Worm (Caenorhabditis elegans): ENCODE measurements around the gene B0035.13.
A peak's percentile ranks its signal among the peaks of the same experiment; 100 is the strongest.

B0035.13 gene

ce11 chrIV:11306548-11306947 is at the start of gene B0035.13:
B0035.13 (minus strand) TSS chrIV:11306720.
- TF ChIP-seq fos-1 (tag; optimal IDR thresholded peaks at IDR 0.05) (peak; percentile 10), unc-55 (GFP tag; optimal IDR thresholded peaks at IDR 0.05) (no peak), elt-3 (tag; optimal IDR thresholded peaks at IDR 0.05) (no peak), mbf-1 (tag; optimal IDR thresholded peaks at IDR 0.05) (no peak)

DNA sequence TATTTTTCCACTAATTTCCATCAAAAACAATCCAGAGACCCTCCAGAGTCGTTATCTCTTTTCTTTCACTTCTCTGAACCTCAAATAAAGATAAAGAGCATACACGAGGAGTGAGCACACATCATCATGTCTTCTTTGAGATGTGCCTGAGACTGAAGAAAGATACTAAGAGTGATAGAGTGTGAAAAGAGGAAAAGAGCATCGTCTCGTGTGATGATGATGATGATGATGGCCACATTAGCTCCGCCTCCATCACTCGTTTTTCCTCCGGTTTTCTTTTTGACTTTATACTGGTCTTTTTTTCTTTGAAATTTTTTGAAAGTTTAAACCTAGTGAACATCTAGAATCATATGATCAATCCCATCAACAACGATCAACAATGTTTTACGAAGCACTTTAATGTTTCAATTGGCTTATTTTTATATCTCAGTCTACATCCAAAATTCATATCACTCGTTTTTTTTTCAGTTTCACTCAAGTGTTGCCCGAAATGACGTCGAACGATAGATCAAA is 47.5 kb upstream of the B0035.13 start, which contains the start of gene T01G1.2:
Gene T01G1.2 (plus strand): TSS at position 463 of the 513 bp plus-strand sequence.
- TF ChIP-seq lsy-2 (tag; optimal IDR thresholded peaks at IDR 0.05): peak in 1 of 2 experiments; percentile 60
- peak; percentile 24 for TF ChIP-seq sma-9 (GFP tag; optimal IDR thresholded peaks at IDR 0.05)
- no peak for TF ChIP-seq sma-9 (tag; optimal IDR thresholded peaks at IDR 0.05)
- TF ChIP-seq lin-39 (tag; optimal IDR thresholded peaks at IDR 0.05): no peak
- TF ChIP-seq Y55F3AM.14 (GFP tag; optimal IDR thresholded peaks at IDR 0.05): no peak
- peak; percentile 68 for TF ChIP-seq sem-4 (tag; optimal IDR thresholded peaks at IDR 0.05)
- peak; percentile 76 for TF ChIP-seq nhr-129 (tag; optimal IDR thresholded peaks at IDR 0.05)
- TF ChIP-seq mdl-1 (tag; optimal IDR thresholded peaks at IDR 0.05): peak; percentile 37 to 39
- peak; percentile 33 for TF ChIP-seq F13H6.1 (tag; optimal IDR thresholded peaks at IDR 0.05)
- TF ChIP-seq nhr-25 (tag; optimal IDR thresholded peaks at IDR 0.05): no peak
- peak; percentile 11 for TF ChIP-seq unc-55 (GFP tag; optimal IDR thresholded peaks at IDR 0.05)
- no peak for TF ChIP-seq lin-11 (tag; optimal IDR thresholded peaks at IDR 0.05)
- peak; percentile 60 for TF ChIP-seq C34F6.9 (tag; optimal IDR thresholded peaks at IDR 0.05)
- peak; percentile 32 for TF ChIP-seq crh-2 (tag; optimal IDR thresholded peaks at IDR 0.05)
- peak; percentile 60 for TF ChIP-seq ztf-4 (tag; optimal IDR thresholded peaks at IDR 0.05)

ce11 chrIV:11352768-11353167 is 46.2 kb upstream of the B0035.13 start:
- peak; percentile 8 for TF ChIP-seq F13H6.1 (tag; optimal IDR thresholded peaks at IDR 0.05)
- TF ChIP-seq sma-9 (GFP tag; optimal IDR thresholded peaks at IDR 0.05): no peak
- TF ChIP-seq sma-9 (tag; optimal IDR thresholded peaks at IDR 0.05): no peak
- TF ChIP-seq nhr-129 (tag; optimal IDR thresholded peaks at IDR 0.05): peak; percentile 12
- TF ChIP-seq ceh-82 (tag; optimal IDR thresholded peaks at IDR 0.05): no peak
- TF ChIP-seq ceh-16 (tag; optimal IDR thresholded peaks at IDR 0.05): no peak

DNA sequence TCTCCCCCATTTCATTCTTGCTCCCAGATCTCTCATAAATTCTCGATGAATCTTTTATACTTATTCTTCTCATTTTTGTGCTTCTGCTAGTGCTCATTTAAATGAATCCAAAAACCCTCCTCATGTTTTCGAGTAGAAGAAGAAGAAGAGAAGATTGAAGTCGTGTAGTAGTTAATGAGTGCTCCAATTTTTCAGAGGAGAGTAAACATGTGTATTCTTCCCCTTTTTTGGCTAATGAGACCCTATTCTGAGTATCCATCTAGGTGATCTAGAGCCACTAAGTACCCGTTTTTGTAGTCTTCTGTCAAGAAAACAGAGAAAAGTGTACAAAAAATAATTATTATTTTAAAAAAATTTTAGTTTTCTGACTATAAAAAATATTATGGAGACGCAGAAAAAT is 45.0 kb upstream of the B0035.13 start:
- no peak for TF ChIP-seq nhr-129 (tag; optimal IDR thresholded peaks at IDR 0.05)
- no peak for TF ChIP-seq ZK546.5 (tag; optimal IDR thresholded peaks at IDR 0.05)

- TF ChIP-seq skn-1 (tag; optimal IDR thresholded peaks at IDR 0.05) (no peak), aly-2 (tag; optimal IDR thresholded peaks at IDR 0.05) (no peak), mdl-1 (tag; optimal IDR thresholded peaks at IDR 0.05) (no peak), elt-3 (tag; optimal IDR thresholded peaks at IDR 0.05) (no peak), peb-1 (tag; optimal IDR thresholded peaks at IDR 0.05) (no peak), ceh-82 (tag; optimal IDR thresholded peaks at IDR 0.05) (no peak), nhr-129 (tag; optimal IDR thresholded peaks at IDR 0.05) (peak; percentile 34), lin-39 (tag; optimal IDR thresholded peaks at IDR 0.05) (no peak), lsy-2 (tag; optimal IDR thresholded peaks at IDR 0.05) (peak in 1 of 2 experiments; percentile 7), nhr-25 (tag; optimal IDR thresholded peaks at IDR 0.05) (no peak), gmeb-1 (tag; optimal IDR thresholded peaks at IDR 0.05) (no peak), nhr-12 (tag; optimal IDR thresholded peaks at IDR 0.05) (no peak), fos-1 (tag; optimal IDR thresholded peaks at IDR 0.05) (no peak), nhr-21 (tag; optimal IDR thresholded peaks at IDR 0.05) (no peak), nhr-10 (tag; optimal IDR thresholded peaks at IDR 0.05) (no peak), unc-55 (GFP tag; optimal IDR thresholded peaks at IDR 0.05) (no peak), ztf-4 (tag; optimal IDR thresholded peaks at IDR 0.05) (no peak), F13H6.1 (tag; optimal IDR thresholded peaks at IDR 0.05) (peak; percentile 62), lin-11 (tag; optimal IDR thresholded peaks at IDR 0.05) (no peak), ceh-16 (tag; optimal IDR thresholded peaks at IDR 0.05) (no peak), alr-1 (tag; optimal IDR thresholded peaks at IDR 0.05) (no peak), nhr-77 (tag; optimal IDR thresholded peaks at IDR 0.05) (no peak), nhr-237 (tag; optimal IDR thresholded peaks at IDR 0.05) (no peak), sma-9 (GFP tag; optimal IDR thresholded peaks at IDR 0.05) (peak; percentile 69), sma-9 (tag; optimal IDR thresholded peaks at IDR 0.05) (no peak), nhr-23 (tag; optimal IDR thresholded peaks at IDR 0.05) (no peak), crh-2 (tag; optimal IDR thresholded peaks at IDR 0.05) (no peak), nhr-6 (tag; optimal IDR thresholded peaks at IDR 0.05) (no peak), unc-62 (GFP tag; optimal IDR thresholded peaks at IDR 0.05) (no peak), zag-1 (tag; optimal IDR thresholded peaks at IDR 0.05) (no peak), nhr-11 (tag; optimal IDR thresholded peaks at IDR 0.05) (no peak), ztf-11 (tag; optimal IDR thresholded peaks at IDR 0.05) (no peak), unc-39 (tag; optimal IDR thresholded peaks at IDR 0.05) (no peak), snpc-4 (tag; optimal IDR thresholded peaks at IDR 0.05) (no peak), sma-3 (GFP tag; optimal IDR thresholded peaks at IDR 0.05) (no peak), ztf-1 (GFP tag; conservative IDR thresholded peaks at IDR 0.05) (no peak), blmp-1 (tag; optimal IDR thresholded peaks at IDR 0.05; ENCODE audit: insufficient read depth) (no peak), mab-5 (tag; optimal IDR thresholded peaks at IDR 0.05) (peak; percentile 42)
Observed at ce11 chrIV:11350809-11351208, 44.3 kb upstream of the B0035.13 start.

Data from whole organism, L2 larva.